Worm (Caenorhabditis elegans): ENCODE data around the gene F16F9.1.

- no peak for TF ChIP-seq unc-62 (GFP tag; optimal IDR thresholded peaks at IDR 0.05)
- TF ChIP-seq nhr-237 (tag; optimal IDR thresholded peaks at IDR 0.05) = no peak
- TF ChIP-seq ces-1 (GFP tag; optimal IDR thresholded peaks at IDR 0.05) = no peak
- TF ChIP-seq nhr-28 (tag; optimal IDR thresholded peaks at IDR 0.05) = no peak
- no peak for TF ChIP-seq nhr-76 (tag; optimal IDR thresholded peaks at IDR 0.05)
- no peak for TF ChIP-seq mab-5 (tag; optimal IDR thresholded peaks at IDR 0.05)
- TF ChIP-seq elt-3 (tag; optimal IDR thresholded peaks at IDR 0.05) = no peak
- no peak for TF ChIP-seq unc-120 (tag; optimal IDR thresholded peaks at IDR 0.05; ENCODE audit: poor library complexity, severe bottlenecking)
- TF ChIP-seq lsy-2 (tag; optimal IDR thresholded peaks at IDR 0.05) = no peak
- no peak for TF ChIP-seq unc-39 (tag; optimal IDR thresholded peaks at IDR 0.05)
- no peak for TF ChIP-seq pha-4 (tag; optimal IDR thresholded peaks at IDR 0.05)
- TF ChIP-seq nhr-12 (tag; optimal IDR thresholded peaks at IDR 0.05) = no peak
Measured at ce11 chrX:8463889-8464444, 17.8 kb downstream of the F16F9.1 start.
